Worm (Caenorhabditis elegans): ENCODE measurements around the gene bath-24.

DNA sequence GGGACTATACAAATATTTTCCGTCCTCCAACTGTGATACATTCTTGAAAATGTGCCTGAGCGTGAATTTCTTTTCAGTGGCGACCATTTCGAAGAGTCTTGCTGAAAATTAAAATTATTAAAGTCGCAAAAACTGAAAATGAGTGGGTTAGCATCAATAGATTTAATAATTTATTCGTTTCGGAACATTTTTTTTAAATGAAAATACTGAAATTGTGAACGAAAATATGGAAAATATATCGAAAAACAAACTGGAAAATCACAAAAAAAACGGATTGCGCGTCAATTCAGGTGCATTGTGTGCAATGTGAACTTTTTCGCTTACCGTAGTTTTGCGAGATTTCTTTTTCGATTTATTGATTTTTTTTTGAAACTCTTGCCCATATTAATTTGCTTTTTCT is 13.6 kb downstream of the bath-24 start, which contains the start of gene bath-5:
- no peak for TF ChIP-seq akir-1 (GFP tag; optimal IDR thresholded peaks at IDR 0.05)
- TF ChIP-seq unc-62 (GFP tag; optimal IDR thresholded peaks at IDR 0.05), result no peak
- no peak for TF ChIP-seq C06A6.2 (GFP tag; conservative IDR thresholded peaks at IDR 0.05)
- TF ChIP-seq F37B4.10 (GFP tag; IDR thresholded peaks at IDR 0.05), result no peak
- TF ChIP-seq dox-1 (GFP tag; IDR thresholded peaks at IDR 0.05), result no peak
- no peak for TF ChIP-seq snpc-1.1 (tag; optimal IDR thresholded peaks at IDR 0.05; ENCODE audit: insufficient read depth)
- TF ChIP-seq hsf-1 (GFP tag; IDR thresholded peaks at IDR 0.05), result no peak
- no peak for TF ChIP-seq Y67H2A.10 (GFP tag; conservative IDR thresholded peaks at IDR 0.05)
- no peak for TF ChIP-seq lir-1 (GFP tag; conservative IDR thresholded peaks at IDR 0.05)
- TF ChIP-seq F39B2.1 (GFP tag; IDR thresholded peaks at IDR 0.05), result no peak
- TF ChIP-seq snpc-1.3 (tag; optimal IDR thresholded peaks at IDR 0.05; ENCODE audit: insufficient read depth), result no peak
- no peak for TF ChIP-seq unc-130 (GFP tag; optimal IDR thresholded peaks at IDR 0.05)

Data from whole organism, young adult.